Fruit fly (Drosophila melanogaster) whole organism, prepupa: ENCODE data around the gene CG32473.

Experiments used
- CG1621 ChIP-seq: fragments of 200-800 bp; sonication (Bioruptor generic); optimal IDR thresholded peaks from 3 replicates; lab custom pipeline; 2018; ENCODE audit warnings: missing biosample characterization, mild to moderate bottlenecking, missing genetic modification characterization
- CG32006 ChIP-seq: fragments of 200-800 bp; sonication (Bioruptor generic); optimal IDR thresholded peaks from 3 replicates; lab custom pipeline; 2017; ENCODE audit warnings: missing biosample characterization, mild to moderate bottlenecking, missing genetic modification characterization
- CG3919 ChIP-seq: fragments of 200-800 bp; sonication (Bioruptor generic); optimal IDR thresholded peaks from 3 replicates; lab custom pipeline; 2016; ENCODE audit warnings: missing biosample characterization, missing genetic modification characterization
- CG6163 ChIP-seq: fragments of 200-800 bp; sonication (Bioruptor generic); IDR thresholded peaks from 3 replicates; pipeline ENCODE4 v1.3.6; 2022; ENCODE audit warnings: missing biosample characterization, missing genetic modification characterization
- CG6808 ChIP-seq: fragments of 200-800 bp; sonication (Bioruptor generic); optimal IDR thresholded peaks from 3 replicates; lab custom pipeline; 2017; ENCODE audit warnings: missing biosample characterization, missing genetic modification characterization, mild to moderate bottlenecking, moderate library complexity, missing genetic modification reagents
- CG8119 ChIP-seq: fragments of 200-800 bp; sonication (Bioruptor generic); IDR thresholded peaks from 3 replicates; pipeline ENCODE4 v1.3.6; 2022; ENCODE audit warnings: missing biosample characterization, missing genetic modification characterization
- Eip78C ChIP-seq: fragments of 200-800 bp; sonication (Bioruptor generic); peaks from one replicate; lab custom pipeline; 2016; ENCODE audit warnings: missing biosample characterization, missing genetic modification characterization
- Ets96B ChIP-seq: fragments of 200-800 bp; optimal IDR thresholded peaks from 2 replicates; lab custom pipeline; 2019; ENCODE audit warnings: missing biosample characterization, mild to moderate bottlenecking, missing genetic modification characterization, moderate library complexity
- Hr38 ChIP-seq: sonication (Bioruptor generic); optimal IDR thresholded peaks from 2 replicates; lab custom pipeline; 2016; ENCODE audit warnings: missing biosample characterization, missing genetic modification characterization
- Hr4 ChIP-seq: fragments of 200-800 bp; sonication (Bioruptor generic); optimal IDR thresholded peaks from 3 replicates; lab custom pipeline; 2016; ENCODE audit warnings: missing biosample characterization, missing genetic modification characterization
- Met ChIP-seq: fragments of 200-800 bp; sonication (Bioruptor generic); optimal IDR thresholded peaks from 3 replicates; lab custom pipeline; 2016; ENCODE audit warnings: missing biosample characterization, missing genetic modification characterization
- OdsH ChIP-seq: fragments of 200-800 bp; sonication (Bioruptor generic); optimal IDR thresholded peaks from 3 replicates; lab custom pipeline; 2016; ENCODE audit warnings: missing biosample characterization, missing genetic modification characterization
- Sox102F ChIP-seq: fragments of 200-800 bp; sonication (Bioruptor generic); optimal IDR thresholded peaks from 2 replicates; lab custom pipeline; 2016; ENCODE audit warnings: missing biosample characterization, mild to moderate bottlenecking, missing genetic modification characterization
- cyc ChIP-seq: fragments of 200-800 bp; sonication (Bioruptor generic); optimal IDR thresholded peaks from 3 replicates; lab custom pipeline; 2016; ENCODE audit warnings: missing biosample characterization, missing genetic modification characterization
- dac ChIP-seq: fragments of 200-800 bp; sonication (Bioruptor generic); optimal IDR thresholded peaks from 2 replicates; lab custom pipeline; 2017; ENCODE audit warnings: missing biosample characterization, mild to moderate bottlenecking, missing genetic modification characterization
- esn ChIP-seq: fragments of 200-800 bp; sonication (Bioruptor generic); optimal IDR thresholded peaks from 2 replicates; lab custom pipeline; 2016; ENCODE audit warnings: missing biosample characterization, mild to moderate bottlenecking, missing genetic modification characterization, moderate library complexity
- fd59A ChIP-seq: fragments of 200-800 bp; sonication (Bioruptor generic); optimal IDR thresholded peaks from 2 replicates; lab custom pipeline; 2017; ENCODE audit warnings: missing biosample characterization, mild to moderate bottlenecking, missing genetic modification characterization, missing genetic modification reagents
- net ChIP-seq: fragments of 200-800 bp; sonication (Bioruptor generic); optimal IDR thresholded peaks from 3 replicates; lab custom pipeline; 2016; ENCODE audit warnings: missing biosample characterization, missing genetic modification characterization
- salr ChIP-seq, 2 experiments: fragments of 200-800 bp; sonication (Bioruptor generic); optimal IDR thresholded peaks; 3 replicates each; lab custom pipeline; 2016 to 2018; ENCODE audit warnings: missing biosample characterization in 2 of 2, missing genetic modification characterization in 2 of 2, mild to moderate bottlenecking in 1 of 2
- spab ChIP-seq: fragments of 200-800 bp; sonication (Bioruptor generic); optimal IDR thresholded peaks from 2 replicates; lab custom pipeline; 2017; ENCODE audit warnings: missing biosample characterization, mild to moderate bottlenecking, missing genetic modification characterization, missing genetic modification reagents
- ss ChIP-seq, 2 experiments: fragments of 200-800 bp; sonication (Bioruptor generic); optimal IDR thresholded peaks; 2 replicates in 1 of 2; 3 replicates in 1 of 2; lab custom pipeline; 2017 to 2018; ENCODE audit warnings: mild to moderate bottlenecking in 2 of 2, missing biosample characterization in 2 of 2, missing genetic modification characterization in 2 of 2, moderate library complexity in 1 of 2
- svp ChIP-seq: fragments of 200-800 bp; sonication (Bioruptor generic); peaks from one replicate; lab custom pipeline; 2016; ENCODE audit warnings: missing biosample characterization, missing genetic modification characterization
- vri ChIP-seq: fragments of 200-800 bp; sonication (Bioruptor generic); optimal IDR thresholded peaks from 3 replicates; lab custom pipeline; 2016; ENCODE audit warnings: missing biosample characterization, mild to moderate bottlenecking, missing genetic modification characterization

The CG32473 gene

DNA sequence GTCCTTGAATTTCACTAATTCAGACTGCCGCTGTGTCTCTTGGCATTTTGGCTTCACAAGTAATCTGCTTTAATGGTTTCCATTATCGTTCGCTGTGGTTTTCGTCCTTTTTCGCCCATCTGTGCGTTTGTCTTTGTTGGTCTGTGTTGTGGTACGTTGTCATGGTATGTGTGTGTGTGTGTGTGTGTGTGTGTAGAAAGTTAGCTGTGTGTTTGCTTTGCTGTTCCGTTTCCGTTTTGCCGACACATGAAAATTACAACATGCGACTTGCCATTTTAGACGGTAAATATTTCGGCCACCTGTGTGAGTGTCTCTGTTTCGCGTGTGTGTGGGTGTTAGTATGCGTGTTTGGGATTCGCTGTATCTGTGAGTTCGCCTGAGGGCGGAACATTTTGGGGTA is 54.5 kb downstream of the CG32473 start:
- no peak for TF ChIP-seq CG8119 (GFP tag; lab: Robert Waterston, UW)
- TF ChIP-seq OdsH, result no peak
- no peak for TF ChIP-seq svp (GFP tag; lab: Kevin White, UChicago)
- no peak for TF ChIP-seq salr (GFP tag; optimal IDR thresholded peaks at IDR 0.05; lab: Kevin White, UChicago)
- TF ChIP-seq vri (GFP tag; lab: Kevin White, UChicago), result no peak
- no peak for TF ChIP-seq spab
- TF ChIP-seq Hr38 (GFP tag; lab: Kevin White, UChicago), result no peak
- no peak for TF ChIP-seq cyc
- no peak for TF ChIP-seq dac (GFP tag; lab: Kevin White, UChicago)
- no peak for TF ChIP-seq CG6808 (GFP tag; lab: Kevin White, UChicago)
- TF ChIP-seq Hr4 (GFP tag; lab: Kevin White, UChicago), result no peak
- no peak for TF ChIP-seq esn (GFP tag; lab: Kevin White, UChicago)
- no peak for TF ChIP-seq CG1621 (tag; lab: Kevin White, UChicago)
- TF ChIP-seq fd59A, result no peak

- peak; percentile 22 for TF ChIP-seq Sox102F (GFP tag; lab: Kevin White, UChicago)
- TF ChIP-seq ss (GFP tag; optimal IDR thresholded peaks at IDR 0.05; lab: Kevin White, UChicago), result no peak
- peak; percentile 49 for TF ChIP-seq Eip78C
- TF ChIP-seq CG32006 (GFP tag; lab: Kevin White, UChicago), result no peak
- TF ChIP-seq CG6163 (GFP tag; lab: Robert Waterston, UW), result 0 out of 3 replicates have a peak, but pooled peaks have one; percentile 37
- peak; percentile 24 for TF ChIP-seq CG1621 (tag; lab: Kevin White, UChicago)
- TF ChIP-seq Met (GFP tag; lab: Kevin White, UChicago), result peak; percentile 23
- no peak for TF ChIP-seq Ets96B (tag; lab: Kevin White, UChicago)
- peak; percentile 18 for TF ChIP-seq net (GFP tag; lab: Kevin White, UChicago)
- TF ChIP-seq cyc, result no peak
- no peak for TF ChIP-seq CG8119 (GFP tag; lab: Robert Waterston, UW)
- peak; percentile 51 for TF ChIP-seq CG3919 (GFP tag; lab: Kevin White, UChicago)
Observed at dm6 chr3R:13360108-13360507, 57.7 kb downstream of the CG32473 start.
